In the genomic region with DNA sequence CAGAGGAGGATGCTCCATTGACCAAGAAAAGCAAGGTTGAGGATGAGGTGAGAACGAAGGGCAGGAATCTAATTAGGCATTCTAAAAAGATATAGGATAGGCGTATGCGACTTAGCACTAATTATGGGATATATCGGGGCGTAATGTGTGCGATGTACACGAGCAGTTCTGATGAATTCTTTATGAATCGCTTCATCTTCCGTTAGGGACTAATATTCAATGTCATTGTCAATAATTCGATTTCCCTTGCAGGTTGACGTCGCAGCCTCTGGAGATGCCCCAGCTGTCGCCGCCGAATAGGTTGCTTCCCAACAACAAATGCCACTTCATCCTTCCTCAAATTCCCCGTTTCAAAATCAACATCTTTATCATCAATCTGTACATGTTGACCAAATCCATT, we compare ENCODE assay signal across 4 worm cellular contexts.
TF ChIP-seq lines count a peak whose summit lies in the region.

No protein-coding gene starts in this region.

TF ChIP-seq in whole organism, L2 larva, 48 proteins besides CTCF, POLR2A, EP300 and RAD21:
- TF ChIP-seq mab-5 (tag; optimal IDR thresholded peaks at IDR 0.05; lab: Kevin White, UChicago): no peak
- no peak for TF ChIP-seq unc-39 (tag; optimal IDR thresholded peaks at IDR 0.05; lab: Kevin White, UChicago)
- peak; percentile 9 for TF ChIP-seq unc-55 (GFP tag; optimal IDR thresholded peaks at IDR 0.05; lab: Kevin White, UChicago)
- TF ChIP-seq ama-1 (optimal IDR thresholded peaks at IDR 0.05; lab: Kevin White, UChicago): no peak

TF ChIP-seq in whole organism, late embryonic, 69 proteins besides CTCF, POLR2A, EP300 and RAD21:
- TF ChIP-seq ceh-31 (tag; optimal IDR thresholded peaks at IDR 0.05; lab: Kevin White, UChicago): no peak
- TF ChIP-seq unc-42 (tag; optimal IDR thresholded peaks at IDR 0.05; lab: Kevin White, UChicago): peak; percentile 84
- TF ChIP-seq npax-4 (tag; optimal IDR thresholded peaks at IDR 0.05; lab: Kevin White, UChicago): no peak

TF ChIP-seq in whole organism, mixed stage, embryonic, 35 proteins besides CTCF, POLR2A, EP300 and RAD21:
- TF ChIP-seq ces-1 (GFP tag; optimal IDR thresholded peaks at IDR 0.05; lab: Kevin White, UChicago) (peak; percentile 90), drap-1 (GFP tag; optimal IDR thresholded peaks at IDR 0.05; lab: Kevin White, UChicago) (no peak)

TF ChIP-seq in whole organism, young adult, 124 proteins besides CTCF, POLR2A, EP300 and RAD21:
- TF ChIP-seq egl-18 (GFP tag; IDR thresholded peaks at IDR 0.05; lab: Robert Waterston, UW) (0 out of 2 replicates have a peak, but pooled peaks have one; percentile 7), lin-35 (GFP tag; optimal IDR thresholded peaks at IDR 0.05; lab: Kevin White, UChicago) (no peak)
